Fruit fly (Drosophila melanogaster): ENCODE results near the gene Tsp86D.

Gene Tsp86D

dm6 chr3R:10875515-10876434 lies 7.3 kb downstream of the Tsp86D start, which contains the start of gene Sodh2 (continued):
- TF ChIP-seq dmrt11E (tag; optimal IDR thresholded peaks at IDR 0.05), result peak; percentile 25
- TF ChIP-seq sima (GFP tag; optimal IDR thresholded peaks at IDR 0.05), result peak; percentile 17
- peak; percentile 83 for TF ChIP-seq CG6854 (GFP tag; optimal IDR thresholded peaks at IDR 0.05)
- no peak; the same call in 1 of the 2 replicates for TF ChIP-seq bowl (GFP tag; IDR thresholded peaks at IDR 0.05)
- TF ChIP-seq Dp (GFP tag; optimal IDR thresholded peaks at IDR 0.05), result peak; percentile 1
- TF ChIP-seq CG10147 (GFP tag; optimal IDR thresholded peaks at IDR 0.05), result peak; percentile 74
- peak; percentile 81 for TF ChIP-seq Fer3 (tag; optimal IDR thresholded peaks at IDR 0.05)
- peak; percentile 67; the same call in 1 of the 2 replicates for TF ChIP-seq Awh (GFP tag; IDR thresholded peaks at IDR 0.05)
- no peak for TF ChIP-seq CkIIα-i1 (GFP tag; IDR thresholded peaks at IDR 0.05)
- TF ChIP-seq fd102C (GFP tag; optimal IDR thresholded peaks at IDR 0.05), result no peak
- no peak for TF ChIP-seq cad (GFP tag; optimal IDR thresholded peaks at IDR 0.05)
- peak; percentile 15 for TF ChIP-seq NK7.1 (GFP tag; optimal IDR thresholded peaks at IDR 0.05)
- TF ChIP-seq CG3163 (GFP tag; optimal IDR thresholded peaks at IDR 0.05), result peak; percentile 33
- TF ChIP-seq CG13287 (GFP tag; IDR thresholded peaks at IDR 0.05; ENCODE audit: partially characterized antibody), result peak; percentile 23; the same call in 1 of the 2 replicates
- TF ChIP-seq CG18619 (GFP tag; optimal IDR thresholded peaks at IDR 0.05), result peak; percentile 81
- TF ChIP-seq Hey (tag; optimal IDR thresholded peaks at IDR 0.05), result peak; percentile 67
- peak; percentile 66; the same call in 2 of the 3 replicates for TF ChIP-seq CG11456 (GFP tag; IDR thresholded peaks at IDR 0.05)
- peak; percentile 22 for TF ChIP-seq CG9797 (GFP tag; optimal IDR thresholded peaks at IDR 0.05)
- TF ChIP-seq CG14965 (GFP tag; optimal IDR thresholded peaks at IDR 0.05; ENCODE audit: borderline replicate concordance), result no peak
- TF ChIP-seq CG17802 (tag; optimal IDR thresholded peaks at IDR 0.05), result peak; percentile 33
- peak; percentile 84 for TF ChIP-seq ci (GFP tag; IDR thresholded peaks at IDR 0.05)
- peak; percentile 86 for TF ChIP-seq CG17568 (GFP tag; optimal IDR thresholded peaks at IDR 0.05)
- TF ChIP-seq CG13775 (GFP tag; optimal IDR thresholded peaks at IDR 0.05), result peak; percentile 63
- TF ChIP-seq wdn (GFP tag; IDR thresholded peaks at IDR 0.05), result peak; percentile 77; the same call in 1 of the 2 replicates
- peak; percentile 33 for TF ChIP-seq CG3838 (GFP tag; optimal IDR thresholded peaks at IDR 0.05)
- TF ChIP-seq CG31365 (tag; optimal IDR thresholded peaks at IDR 0.05), result peak; percentile 70
- TF ChIP-seq sr (GFP tag; IDR thresholded peaks at IDR 0.05), result peak; percentile 90
- TF ChIP-seq CG9609 (GFP tag; optimal IDR thresholded peaks at IDR 0.05), result peak; percentile 69
- TF ChIP-seq HLHmδ (GFP tag; optimal IDR thresholded peaks at IDR 0.05), result peak; percentile 89
- no peak for TF ChIP-seq Lhr (GFP tag; optimal IDR thresholded peaks at IDR 0.05)
- TF ChIP-seq CG4282 (GFP tag; optimal IDR thresholded peaks at IDR 0.05), result peak; percentile 20
- peak; percentile 31 for TF ChIP-seq pnt (GFP tag; optimal IDR thresholded peaks at IDR 0.05)
- no peak; the same call in 1 of the 2 replicates for TF ChIP-seq wor (GFP tag; IDR thresholded peaks at IDR 0.05)
- no peak for TF ChIP-seq dan (GFP tag; IDR thresholded peaks at IDR 0.05)
- peak; percentile 46 for TF ChIP-seq esg (GFP tag; conservative IDR thresholded peaks at IDR 0.05)
- no peak for TF ChIP-seq usp (GFP tag; optimal IDR thresholded peaks at IDR 0.05)
- no peak for TF ChIP-seq Bgb (GFP tag; IDR thresholded peaks at IDR 0.05; ENCODE audit: partially characterized antibody)
- TF ChIP-seq br (optimal IDR thresholded peaks at IDR 0.05), result no peak
- TF ChIP-seq CG7928 (GFP tag; optimal IDR thresholded peaks at IDR 0.05), result peak; percentile 52
- peak; percentile 79 for TF ChIP-seq PHDP (tag; optimal IDR thresholded peaks at IDR 0.05)
- peak; percentile 47 for TF ChIP-seq CG10654 (GFP tag; optimal IDR thresholded peaks at IDR 0.05)
- TF ChIP-seq CG15073 (GFP tag; optimal IDR thresholded peaks at IDR 0.05), result peak; percentile 47
- peak; percentile 48 for TF ChIP-seq fd3F (GFP tag; optimal IDR thresholded peaks at IDR 0.05)
- TF ChIP-seq lola (GFP tag; optimal IDR thresholded peaks at IDR 0.05), result peak in 1 of 3 experiments; percentile 43
- TF ChIP-seq Rx (GFP tag; IDR thresholded peaks at IDR 0.05), result no peak
- TF ChIP-seq ftz-f1 (GFP tag; optimal IDR thresholded peaks at IDR 0.05), result no peak
- TF ChIP-seq B-H2 (GFP tag; optimal IDR thresholded peaks at IDR 0.05), result peak; percentile 85
- no peak for TF ChIP-seq CG2199 (GFP tag; IDR thresholded peaks at IDR 0.05)
- peak; percentile 72 for TF ChIP-seq Poxn (GFP tag; IDR thresholded peaks at IDR 0.05)

Measured in whole organism, embryonic.